Worm (Caenorhabditis elegans): ENCODE data around the gene C40H1.8.

The C40H1.8 gene

DNA sequence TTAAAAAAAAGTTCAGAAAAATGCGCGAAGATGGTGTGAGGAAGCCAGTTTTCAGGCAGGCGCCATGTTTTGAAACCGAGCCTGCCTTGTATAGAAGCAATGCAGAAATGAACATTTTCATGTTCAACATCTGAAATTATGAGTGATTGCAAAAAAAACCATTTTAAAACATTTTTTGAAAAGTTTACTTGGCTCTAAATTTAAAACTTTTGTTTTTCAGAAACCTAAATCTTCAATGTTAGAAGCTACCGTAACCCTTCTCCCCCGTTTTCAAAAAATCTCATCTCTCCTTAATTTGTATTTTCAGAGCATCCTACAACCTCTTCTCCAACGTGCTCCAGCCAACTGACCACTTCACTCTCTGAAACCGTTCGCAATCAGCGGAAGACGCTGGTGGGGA is 33.0 kb upstream of the C40H1.8 start, which contains the start of gene fozi-1:
Gene fozi-1, plus strand, starts transcription at position 301 of the 400 bp plus-strand sequence.
- TF ChIP-seq cey-2 (tag; optimal IDR thresholded peaks at IDR 0.05; ENCODE audit: borderline replicate concordance, insufficient read depth) (no peak), mes-2 (tag; optimal IDR thresholded peaks at IDR 0.05; ENCODE audit: poor library complexity, severe bottlenecking) (no peak), lin-39 (tag; optimal IDR thresholded peaks at IDR 0.05) (no peak), ceh-44 (GFP tag; IDR thresholded peaks at IDR 0.05) (no peak), spr-1 (tag; optimal IDR thresholded peaks at IDR 0.05) (no peak), lsy-2 (tag; optimal IDR thresholded peaks at IDR 0.05) (no peak), spr-3 (GFP tag; optimal IDR thresholded peaks at IDR 0.05) (no peak), rbr-2 (tag; optimal IDR thresholded peaks at IDR 0.05) (no peak), nhr-11 (tag; optimal IDR thresholded peaks at IDR 0.05) (no peak), fkh-10 (GFP tag; optimal IDR thresholded peaks at IDR 0.05) (no peak), zip-11 (GFP tag; IDR thresholded peaks at IDR 0.05) (no peak)

DNA sequence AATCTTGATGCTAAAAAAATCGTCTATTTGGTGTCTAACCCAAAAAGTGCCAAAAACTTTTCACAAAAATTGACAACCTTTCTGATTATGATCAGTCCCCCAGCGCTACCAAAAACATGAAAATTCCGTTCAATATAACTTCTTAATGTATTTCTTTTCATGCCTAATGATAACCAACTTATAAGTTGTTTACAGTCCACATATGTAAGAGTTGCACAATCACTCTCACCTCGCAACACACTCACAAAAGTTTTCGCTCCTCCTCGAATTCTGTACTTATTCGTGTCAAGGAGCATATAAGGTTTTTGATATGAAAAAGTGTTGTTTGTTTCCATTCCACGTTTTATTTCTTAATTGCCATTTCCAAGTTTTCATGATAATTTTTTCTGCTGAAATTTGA is 26.0 kb upstream of the C40H1.8 start:
- TF ChIP-seq ceh-32 (tag; optimal IDR thresholded peaks at IDR 0.05; ENCODE audit: poor library complexity): no peak
- TF ChIP-seq pqm-1 (tag; optimal IDR thresholded peaks at IDR 0.05): peak; percentile 53
- TF ChIP-seq dmd-6 (GFP tag; IDR thresholded peaks at IDR 0.05): 0 out of 2 replicates have a peak, but pooled peaks have one; percentile 9
- no peak for TF ChIP-seq daf-16 (GFP tag; optimal IDR thresholded peaks at IDR 0.05)
- TF ChIP-seq daf-16 (tag; optimal IDR thresholded peaks at IDR 0.05): peak; percentile 92
- no peak for TF ChIP-seq ceh-82 (tag; optimal IDR thresholded peaks at IDR 0.05)

DNA sequence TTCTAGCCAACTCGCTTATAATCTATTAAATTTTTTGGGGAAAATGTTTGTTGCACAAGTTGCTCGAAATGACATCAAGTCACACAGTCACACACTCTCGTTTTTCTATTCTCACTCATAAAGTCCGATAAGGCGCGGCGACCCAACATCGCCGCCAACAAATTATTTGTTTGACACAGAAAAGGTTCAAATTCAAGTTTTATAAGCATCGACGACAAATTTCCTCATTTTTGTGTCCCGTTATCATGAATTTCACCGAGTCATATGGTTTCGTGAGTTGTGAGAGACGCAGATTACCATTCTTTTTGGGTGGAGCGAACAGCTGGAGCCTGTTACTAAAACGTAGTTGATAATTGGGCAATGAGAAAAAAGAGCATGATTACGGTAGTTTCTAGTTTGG is 24.7 kb upstream of the C40H1.8 start:
- TF ChIP-seq mxl-3 (GFP tag; optimal IDR thresholded peaks at IDR 0.05): peak; percentile 5
- peak; percentile 94 for TF ChIP-seq hlh-11 (tag; optimal IDR thresholded peaks at IDR 0.05)
- peak; percentile 32 for TF ChIP-seq nhr-48 (tag; optimal IDR thresholded peaks at IDR 0.05)
- TF ChIP-seq Y75B8A.6 (GFP tag; IDR thresholded peaks at IDR 0.05): no peak
- TF ChIP-seq daf-16 (GFP tag; optimal IDR thresholded peaks at IDR 0.05): no peak
- TF ChIP-seq daf-16 (tag; optimal IDR thresholded peaks at IDR 0.05): peak; percentile 76
- peak in 1 of 2 experiments; percentile 7 for TF ChIP-seq mdl-1 (tag; optimal IDR thresholded peaks at IDR 0.05)
- no peak for TF ChIP-seq dpl-1 (GFP tag; optimal IDR thresholded peaks at IDR 0.05)
- peak; percentile 47 for TF ChIP-seq nhr-102 (tag; optimal IDR thresholded peaks at IDR 0.05)
- no peak for TF ChIP-seq fos-1 (tag; optimal IDR thresholded peaks at IDR 0.05)
- no peak for TF ChIP-seq rbr-2 (tag; optimal IDR thresholded peaks at IDR 0.05)
- peak; percentile 63 for TF ChIP-seq nhr-77 (tag; optimal IDR thresholded peaks at IDR 0.05)
- TF ChIP-seq snpc-4 (tag; optimal IDR thresholded peaks at IDR 0.05): no peak
- TF ChIP-seq ceh-32 (tag; optimal IDR thresholded peaks at IDR 0.05; ENCODE audit: poor library complexity): no peak
- no peak for TF ChIP-seq R02D3.7 (tag; optimal IDR thresholded peaks at IDR 0.05)
- TF ChIP-seq hlh-30 (tag; optimal IDR thresholded peaks at IDR 0.05; ENCODE audit: insufficient read depth): peak; percentile 46
- TF ChIP-seq tag-97 (GFP tag; IDR thresholded peaks at IDR 0.05): no peak
- TF ChIP-seq nhr-28 (tag; optimal IDR thresholded peaks at IDR 0.05): peak; percentile 88
- TF ChIP-seq mep-1 (tag; optimal IDR thresholded peaks at IDR 0.05): no peak
- TF ChIP-seq php-3 (GFP tag; IDR thresholded peaks at IDR 0.05): peak; percentile 59; the same call in 1 of the 2 replicates
- no peak for TF ChIP-seq arid-1 (GFP tag; conservative IDR thresholded peaks at IDR 0.05)
- peak; percentile 37; the same call in 1 of the 2 replicates for TF ChIP-seq lin-1 (GFP tag; IDR thresholded peaks at IDR 0.05)
- no peak for TF ChIP-seq aly-2 (tag; optimal IDR thresholded peaks at IDR 0.05)
- TF ChIP-seq nhr-76 (tag; optimal IDR thresholded peaks at IDR 0.05): no peak
- no peak for TF ChIP-seq F44E2.7 (GFP tag; IDR thresholded peaks at IDR 0.05)
- no peak for TF ChIP-seq zfp-3 (GFP tag; conservative IDR thresholded peaks at IDR 0.05)
- peak; percentile 94 for TF ChIP-seq pqm-1 (tag; optimal IDR thresholded peaks at IDR 0.05)
- peak; percentile 95 for TF ChIP-seq dmd-6 (GFP tag; IDR thresholded peaks at IDR 0.05)
- TF ChIP-seq dve-1 (tag; optimal IDR thresholded peaks at IDR 0.05; ENCODE audit: insufficient read depth): peak; percentile 76
- TF ChIP-seq unc-62 (GFP tag; optimal IDR thresholded peaks at IDR 0.05 in 1 of 2): peak in 1 of 2 experiments; percentile 94
- TF ChIP-seq unc-62 (tag; optimal IDR thresholded peaks at IDR 0.05): no peak
- no peak for TF ChIP-seq lin-38 (GFP tag; IDR thresholded peaks at IDR 0.05)
- peak; percentile 10 for TF ChIP-seq T20F7.1 (GFP tag; optimal IDR thresholded peaks at IDR 0.05)
- TF ChIP-seq mxl-2 (GFP tag; conservative IDR thresholded peaks at IDR 0.05): no peak
- TF ChIP-seq ZK546.5 (tag; optimal IDR thresholded peaks at IDR 0.05): no peak
- TF ChIP-seq zip-11 (GFP tag; IDR thresholded peaks at IDR 0.05): no peak
- no peak for TF ChIP-seq nhr-237 (tag; optimal IDR thresholded peaks at IDR 0.05)

All from whole organism, L4 larva.